Worm (Caenorhabditis elegans) whole organism, young adult: Measurements from ENCODE around the gene F44A2.3.

ENCODE experiments used
- B0019.2 ChIP-seq: fragments of 200-800 bp; sonication (Bioruptor generic); conservative IDR thresholded peaks from 2 replicates; pipeline ENCODE4 v1.3.6; 2022; ENCODE audit warnings: missing genetic modification reagents, missing genetic modification characterization, missing compliant biosample characterization
- B0261.1 ChIP-seq: sonication (generic microtip); optimal IDR thresholded peaks from 2 replicates; lab custom pipeline; 2016; ENCODE audit warnings: mild to moderate bottlenecking, missing genetic modification characterization, moderate library complexity, missing compliant biosample characterization
- C06A6.2 ChIP-seq: fragments of 200-800 bp; sonication (Bioruptor generic); conservative IDR thresholded peaks from 2 replicates; pipeline ENCODE4 v1.3.6; 2022; ENCODE audit warnings: missing genetic modification characterization, missing compliant biosample characterization
- C17E4.6 ChIP-seq: fragments of 200-800 bp; sonication (Bioruptor generic); IDR thresholded peaks from 2 replicates; pipeline ENCODE4 v1.3.6; 2022; ENCODE audit warnings: missing genetic modification reagents, missing genetic modification characterization, missing compliant biosample characterization
- F22D6.2 ChIP-seq: sonication (generic microtip); optimal IDR thresholded peaks from 2 replicates; lab custom pipeline; 2016; ENCODE audit warnings: mild to moderate bottlenecking, missing genetic modification characterization, missing compliant biosample characterization
- F33H1.4 ChIP-seq: fragments of 200-800 bp; sonication (Bioruptor generic); IDR thresholded peaks from 2 replicates; pipeline ENCODE4 v1.3.6; 2022; ENCODE audit warnings: missing genetic modification reagents, missing genetic modification characterization, missing compliant biosample characterization
- F39B2.1 ChIP-seq: fragments of 200-800 bp; sonication (Bioruptor generic); IDR thresholded peaks from 2 replicates; pipeline ENCODE4 v1.3.6; 2022; ENCODE audit warnings: missing genetic modification reagents, missing genetic modification characterization, missing compliant biosample characterization
- F49E8.2 ChIP-seq: sonication (generic microtip); optimal IDR thresholded peaks from 3 replicates; lab custom pipeline; 2017; ENCODE audit warnings: missing genetic modification characterization, mild to moderate bottlenecking, missing compliant biosample characterization, antibody characterized with exemption, moderate library complexity; ENCODE audit not compliant: insufficient read depth
- F52B5.7 ChIP-seq: sonication (generic microtip); optimal IDR thresholded peaks from 2 replicates; lab custom pipeline; 2016; ENCODE audit warnings: mild to moderate bottlenecking, missing genetic modification characterization, missing compliant biosample characterization
- F55B11.4 ChIP-seq: sonication (generic microtip); optimal IDR thresholded peaks from 2 replicates; lab custom pipeline; 2016; ENCODE audit warnings: missing compliant biosample characterization, missing genetic modification characterization, borderline replicate concordance; ENCODE audit not compliant: insufficient read depth
- K11D2.4 ChIP-seq: fragments of 200-800 bp; sonication (Bioruptor generic); IDR thresholded peaks from 2 replicates; pipeline ENCODE4 v1.3.6; 2022; ENCODE audit warnings: missing genetic modification reagents, missing genetic modification characterization, missing compliant biosample characterization
- K12H6.12 ChIP-seq: fragments of 200-800 bp; sonication (Bioruptor generic); optimal IDR thresholded peaks from 2 replicates; lab custom pipeline; 2018; ENCODE audit warnings: mild to moderate bottlenecking, missing genetic modification characterization, missing compliant biosample characterization
- T07F8.4 ChIP-seq: sonication (generic microtip); optimal IDR thresholded peaks from 2 replicates; lab custom pipeline; 2016; ENCODE audit warnings: mild to moderate bottlenecking, missing genetic modification characterization, moderate library complexity, missing compliant biosample characterization
- Y53F4B.3 ChIP-seq: fragments of 200-800 bp; sonication (Bioruptor generic); IDR thresholded peaks from 2 replicates; pipeline ENCODE4 v1.3.6; 2022; ENCODE audit warnings: missing genetic modification reagents, missing genetic modification characterization, missing compliant biosample characterization
- Y53G8AR.9 ChIP-seq: fragments of 200-800 bp; sonication (Bioruptor generic); conservative IDR thresholded peaks from 2 replicates; pipeline ENCODE4 v1.3.6; 2022; ENCODE audit warnings: missing genetic modification reagents, missing genetic modification characterization, missing compliant biosample characterization
- Y56A3A.18 ChIP-seq: fragments of 200-800 bp; sonication (Bioruptor generic); IDR thresholded peaks from 2 replicates; pipeline ENCODE4 v1.3.6; 2022; ENCODE audit warnings: missing genetic modification reagents, missing genetic modification characterization, missing compliant biosample characterization
- Y67H2A.10 ChIP-seq: fragments of 200-800 bp; sonication (Bioruptor generic); conservative IDR thresholded peaks from 2 replicates; pipeline ENCODE4 v1.3.6; 2022; ENCODE audit warnings: missing genetic modification reagents, missing genetic modification characterization, missing compliant biosample characterization
- ama-1 ChIP-seq, 3 experiments: fragments of 150-350 bp in 1 of 3; sonication (generic microtip) in 2 of 3; optimal IDR thresholded peaks; 2 replicates each; lab custom pipeline; 2014 to 2018; ENCODE audit warnings: missing biosample characterization in 2 of 3, missing genetic modification characterization in 2 of 3, missing genetic modification reagents in 2 of 3
- bed-1 ChIP-seq: fragments of 200-800 bp; sonication (Bioruptor generic); IDR thresholded peaks from 2 replicates; pipeline ENCODE4 v1.3.6; 2022; ENCODE audit warnings: missing genetic modification reagents, missing genetic modification characterization, missing compliant biosample characterization
- cebp-2 ChIP-seq: fragments of 200-800 bp; sonication (Bioruptor generic); IDR thresholded peaks from 2 replicates; pipeline ENCODE4 v1.3.6; 2022; ENCODE audit warnings: missing genetic modification characterization, missing compliant biosample characterization
- dox-1 ChIP-seq: fragments of 200-800 bp; sonication (Bioruptor generic); IDR thresholded peaks from 2 replicates; pipeline ENCODE4 v1.3.6; 2022; ENCODE audit warnings: missing genetic modification reagents, missing genetic modification characterization, missing compliant biosample characterization
- dpl-1 ChIP-seq: fragments of 150-350 bp; optimal IDR thresholded peaks from 2 replicates; lab custom pipeline; 2014; ENCODE audit warnings: missing biosample characterization, missing genetic modification reagents, missing genetic modification characterization
- egl-44 ChIP-seq: fragments of 200-800 bp; sonication (Bioruptor generic); IDR thresholded peaks from 2 replicates; pipeline ENCODE4 v1.3.6; 2022; ENCODE audit warnings: missing genetic modification reagents, missing genetic modification characterization, missing compliant biosample characterization
- hrde-1 ChIP-seq: sonication (generic microtip); optimal IDR thresholded peaks from 2 replicates; lab custom pipeline; 2016; ENCODE audit warnings: missing genetic modification characterization, mild to moderate bottlenecking, missing compliant biosample characterization, moderate library complexity, missing genotype, missing genetic modification reagents, borderline replicate concordance
- let-526 ChIP-seq: fragments of 200-800 bp; sonication (Bioruptor generic); IDR thresholded peaks from 2 replicates; pipeline ENCODE4 v1.3.6; 2022; ENCODE audit warnings: missing genetic modification reagents, missing genetic modification characterization, missing compliant biosample characterization
- lin-35 ChIP-seq, 3 experiments: fragments of 150-350 bp in 2 of 3; sonication (generic microtip) in 1 of 3; optimal IDR thresholded peaks; 2 replicates each; lab custom pipeline; 2014 to 2018; ENCODE audit warnings: missing biosample characterization in 3 of 3, missing genetic modification characterization in 3 of 3, missing genetic modification reagents in 3 of 3
- lin-54 ChIP-seq: fragments of 200-800 bp; sonication (Bioruptor generic); optimal IDR thresholded peaks from 2 replicates; lab custom pipeline; 2018; ENCODE audit warnings: mild to moderate bottlenecking, missing genetic modification characterization, missing compliant biosample characterization
- madf-10 ChIP-seq: sonication (generic microtip); optimal IDR thresholded peaks from 2 replicates; lab custom pipeline; 2016; ENCODE audit warnings: mild to moderate bottlenecking, missing genetic modification characterization, missing compliant biosample characterization
- mel-28 ChIP-seq: sonication (generic microtip); optimal IDR thresholded peaks from 2 replicates; lab custom pipeline; 2016; ENCODE audit warnings: borderline replicate concordance, mild to moderate bottlenecking, missing genetic modification characterization, missing compliant biosample characterization
- nfya-2 ChIP-seq: fragments of 200-800 bp; sonication (Bioruptor generic); IDR thresholded peaks from 2 replicates; pipeline ENCODE4 v1.3.6; 2022; ENCODE audit warnings: missing genetic modification reagents, missing genetic modification characterization, missing compliant biosample characterization
- nfyb-1 ChIP-seq: fragments of 200-800 bp; sonication (Bioruptor generic); IDR thresholded peaks from 2 replicates; pipeline ENCODE4 v1.3.6; 2022; ENCODE audit warnings: missing genetic modification reagents, missing genetic modification characterization, missing compliant biosample characterization
- nhr-120 ChIP-seq: fragments of 200-800 bp; sonication (Bioruptor generic); IDR thresholded peaks from 2 replicates; pipeline ENCODE4 v1.3.6; 2022; ENCODE audit warnings: missing genetic modification characterization, missing compliant biosample characterization
- nhr-80 ChIP-seq: sonication (generic microtip); optimal IDR thresholded peaks from 2 replicates; lab custom pipeline; 2016; ENCODE audit warnings: missing genetic modification characterization, missing compliant biosample characterization
- sea-2 ChIP-seq: fragments of 200-800 bp; sonication (Bioruptor generic); IDR thresholded peaks from 2 replicates; pipeline ENCODE4 v1.3.6; 2022; ENCODE audit warnings: missing genetic modification characterization, missing compliant biosample characterization
- snpc-1.1 ChIP-seq: sonication (generic microtip); optimal IDR thresholded peaks from 2 replicates; lab custom pipeline; 2017; ENCODE audit warnings: missing genetic modification characterization, mild to moderate bottlenecking, missing compliant biosample characterization, antibody characterized with exemption, moderate library complexity, missing genotype, missing genetic modification reagents; ENCODE audit not compliant: insufficient read depth
- snpc-4 ChIP-seq, 5 experiments: fragments of 150-350 bp in 1 of 5; sonication (generic microtip) in 4 of 5; optimal IDR thresholded peaks; 2 replicates each; lab custom pipeline; 2014 to 2018; ENCODE audit warnings: missing genetic modification characterization in 5 of 5, missing biosample characterization in 3 of 5, antibody characterized with exemption in 2 of 5, mild to moderate bottlenecking in 2 of 5, missing compliant biosample characterization in 2 of 5, missing genotype in 2 of 5, moderate library complexity in 2 of 5, missing genetic modification reagents in 1 of 5
- tbx-9 ChIP-seq: sonication (generic microtip); optimal IDR thresholded peaks from 2 replicates; lab custom pipeline; 2016; ENCODE audit warnings: borderline replicate concordance, missing genetic modification characterization, inconsistent platforms, missing compliant biosample characterization
- tlf-1 ChIP-seq: fragments of 200-800 bp; sonication (Bioruptor generic); optimal IDR thresholded peaks from 2 replicates; lab custom pipeline; 2018; ENCODE audit warnings: mild to moderate bottlenecking, missing genetic modification characterization, missing compliant biosample characterization
- unc-62 ChIP-seq: fragments of 150-350 bp; optimal IDR thresholded peaks from 2 replicates; lab custom pipeline; 2014; ENCODE audit warnings: missing biosample characterization, missing genetic modification reagents, missing genetic modification characterization
- ztf-25 ChIP-seq: fragments of 200-800 bp; sonication (Bioruptor generic); IDR thresholded peaks from 2 replicates; pipeline ENCODE4 v1.3.6; 2022; ENCODE audit warnings: missing genetic modification reagents, missing genetic modification characterization, missing compliant biosample characterization
- ztf-3 ChIP-seq: fragments of 200-800 bp; sonication (Bioruptor generic); optimal IDR thresholded peaks from 2 replicates; lab custom pipeline; 2018; ENCODE audit warnings: mild to moderate bottlenecking, missing genetic modification characterization, missing compliant biosample characterization

The F44A2.3 gene

ce11 chrV:9260411-9260810 lies 44.8 kb upstream of the F44A2.3 start:
- TF ChIP-seq Y53G8AR.9: no peak
- TF ChIP-seq C06A6.2 (GFP tag; lab: Robert Waterston, UW): no peak
- no peak for TF ChIP-seq F52B5.7 (tag; lab: Kevin White, UChicago)

ce11 chrV:9261492-9261891 lies 43.7 kb upstream of the F44A2.3 start, which contains the start of gene nhr-36:
Gene nhr-36 (minus strand): TSS chrV:9261592.
- TF ChIP-seq unc-62 (no peak), Y53F4B.3 (GFP tag; lab: Robert Waterston, UW) (no peak), F39B2.1 (GFP tag; lab: Robert Waterston, UW) (no peak), ztf-25 (no peak), snpc-1.1 (tag; lab: Kevin White, UChicago) (no peak)

- TF ChIP-seq cebp-2 (GFP tag; lab: Robert Waterston, UW) (no peak), nhr-80 (tag; lab: Kevin White, UChicago) (peak; percentile 10)
- TF ChIP-seq, all 124 proteins: peak for 1
Observed at ce11 chrV:9262708-9263107, 42.5 kb upstream of the F44A2.3 start.

ce11 chrV:9266399-9266798 lies 38.8 kb upstream of the F44A2.3 start, which contains the start of gene slc-17.7:
Gene slc-17.7 (minus strand): TSS chrV:9266499.
- TF ChIP-seq F22D6.2 (tag; lab: Kevin White, UChicago) (no peak), madf-10 (tag; lab: Kevin White, UChicago) (no peak), nfya-2 (no peak), F49E8.2 (tag; lab: Kevin White, UChicago) (no peak), F33H1.4 (GFP tag; lab: Robert Waterston, UW) (no peak), ama-1 (optimal IDR thresholded peaks at IDR 0.05; lab: Kevin White, UChicago) (no peak), ama-1 (GFP tag; optimal IDR thresholded peaks at IDR 0.05; lab: Kevin White, UChicago) (no peak), Y67H2A.10 (no peak), egl-44 (GFP tag; lab: Robert Waterston, UW) (no peak), K11D2.4 (GFP tag; lab: Robert Waterston, UW) (no peak), dpl-1 (GFP tag; lab: Kevin White, UChicago) (no peak), ztf-3 (GFP tag; lab: Kevin White, UChicago) (no peak), bed-1 (GFP tag; lab: Robert Waterston, UW) (no peak), Y56A3A.18 (GFP tag; lab: Robert Waterston, UW) (no peak), dox-1 (GFP tag; lab: Robert Waterston, UW) (no peak), snpc-4 (GFP tag; optimal IDR thresholded peaks at IDR 0.05; lab: Kevin White, UChicago) (no peak), snpc-4 (tag; optimal IDR thresholded peaks at IDR 0.05; lab: Kevin White, UChicago) (no peak), B0261.1 (tag; lab: Kevin White, UChicago) (no peak), sea-2 (no peak)

ce11 chrV:9268202-9268601 lies 37.0 kb upstream of the F44A2.3 start:
- TF ChIP-seq nfyb-1 (GFP tag; lab: Robert Waterston, UW) (no peak), F55B11.4 (no peak), tlf-1 (no peak), cebp-2 (GFP tag; lab: Robert Waterston, UW) (no peak), let-526 (no peak), lin-35 (GFP tag; optimal IDR thresholded peaks at IDR 0.05; lab: Kevin White, UChicago) (no peak), B0261.1 (tag; lab: Kevin White, UChicago) (no peak), hrde-1 (tag; lab: Kevin White, UChicago) (no peak), T07F8.4 (no peak), K12H6.12 (tag; lab: Kevin White, UChicago) (no peak), C17E4.6 (GFP tag; lab: Robert Waterston, UW) (no peak), mel-28 (tag; lab: Kevin White, UChicago) (no peak), lin-54 (GFP tag; lab: Kevin White, UChicago) (no peak), tbx-9 (no peak), nhr-120 (no peak), B0019.2 (GFP tag; lab: Robert Waterston, UW) (no peak)
- TF ChIP-seq, all 124 proteins: peak for 0
